Worm (Caenorhabditis elegans) whole organism, early embryonic: ENCODE measurements around the gene T25D3.3.

Source experiments
- B0310.2 ChIP-seq: sonication (generic microtip); optimal IDR thresholded peaks from 2 replicates; lab custom pipeline; 2016; ENCODE audit warnings: mild to moderate bottlenecking, missing genetic modification characterization, missing compliant biosample characterization
- aly-1 ChIP-seq: sonication (generic microtip); optimal IDR thresholded peaks from 2 replicates; lab custom pipeline; 2016; ENCODE audit warnings: missing genetic modification characterization, missing compliant biosample characterization
- ama-1 ChIP-seq: fragments of 150-350 bp; optimal IDR thresholded peaks from 2 replicates; lab custom pipeline; 2014
- ceh-36 ChIP-seq: sonication (generic microtip); optimal IDR thresholded peaks from 2 replicates; lab custom pipeline; 2016; ENCODE audit warnings: missing genetic modification characterization, inconsistent platforms, missing compliant biosample characterization
- ets-7 ChIP-seq: sonication (generic microtip); optimal IDR thresholded peaks from 2 replicates; lab custom pipeline; 2016; ENCODE audit warnings: missing genotype, missing genetic modification characterization, missing compliant biosample characterization
- flt-1 ChIP-seq: fragments of 200-800 bp; sonication (Bioruptor generic); IDR thresholded peaks from 2 replicates; pipeline ENCODE4 v1.3.6; 2022; ENCODE audit warnings: missing genetic modification characterization, missing compliant biosample characterization
- hmg-4 ChIP-seq: fragments of 200-800 bp; sonication (Bioruptor generic); optimal IDR thresholded peaks from 2 replicates; lab custom pipeline; 2018; ENCODE audit warnings: mild to moderate bottlenecking, missing genetic modification characterization, missing compliant biosample characterization
- tbx-11 ChIP-seq: fragments of 200-800 bp; sonication (Bioruptor generic); IDR thresholded peaks from 2 replicates; pipeline ENCODE4 v1.3.6; 2022; ENCODE audit warnings: missing genetic modification characterization, missing compliant biosample characterization
- tbx-37 ChIP-seq: fragments of 200-800 bp; sonication (Bioruptor generic); conservative IDR thresholded peaks from 2 replicates; pipeline ENCODE4 v1.3.6; 2022; ENCODE audit warnings: missing genetic modification reagents, missing genetic modification characterization, missing compliant biosample characterization

- TF ChIP-seq B0310.2 (tag; lab: Kevin White, UChicago) (no peak), ama-1 (lab: Kevin White, UChicago) (no peak), tbx-37 (GFP tag; lab: Robert Waterston, UW) (no peak), tbx-11 (GFP tag; lab: Robert Waterston, UW) (no peak), ceh-36 (tag; lab: Kevin White, UChicago) (no peak), hmg-4 (GFP tag; lab: Kevin White, UChicago) (no peak), flt-1 (GFP tag; lab: Robert Waterston, UW) (no peak), ets-7 (tag; lab: Kevin White, UChicago) (no peak), aly-1 (tag; lab: Kevin White, UChicago) (no peak)
These were observed 40.2 kb upstream of the T25D3.3 start for ce11 chrII:112231-112630.
